Fruit fly (Drosophila melanogaster) whole organism, adult: ENCODE data around the gene Cpr65Aw.

Source experiments
- CG11617 ChIP-seq: fragments of 200-800 bp; sonication (Bioruptor generic); optimal IDR thresholded peaks from 2 replicates; lab custom pipeline; 2017; ENCODE audit warnings: mild to moderate bottlenecking, missing biosample characterization, missing genetic modification reagents, missing genetic modification characterization
- CG14711 ChIP-seq: fragments of 200-800 bp; sonication (Bioruptor generic); optimal IDR thresholded peaks from 2 replicates; lab custom pipeline; 2018; ENCODE audit warnings: missing biosample characterization, mild to moderate bottlenecking, missing genetic modification characterization, moderate library complexity
- CG7045 ChIP-seq: fragments of 200-800 bp; sonication (Bioruptor generic); optimal IDR thresholded peaks from 2 replicates; lab custom pipeline; 2017; ENCODE audit warnings: missing biosample characterization, mild to moderate bottlenecking, missing genetic modification characterization
- Crg-1 ChIP-seq: fragments of 200-800 bp; sonication (Bioruptor generic); optimal IDR thresholded peaks from 2 replicates; lab custom pipeline; 2016; ENCODE audit warnings: missing biosample characterization, missing genetic modification characterization
- cnc ChIP-seq, 2 experiments: fragments of >200 bp; optimal IDR thresholded peaks; 2 replicates each; lab custom pipeline; 2017
- kay ChIP-seq: fragments of 200-800 bp; sonication (Bioruptor generic); peaks from one replicate; lab custom pipeline; 2016; ENCODE audit warnings: missing biosample characterization, missing genetic modification characterization, borderline replicate concordance

DNA sequence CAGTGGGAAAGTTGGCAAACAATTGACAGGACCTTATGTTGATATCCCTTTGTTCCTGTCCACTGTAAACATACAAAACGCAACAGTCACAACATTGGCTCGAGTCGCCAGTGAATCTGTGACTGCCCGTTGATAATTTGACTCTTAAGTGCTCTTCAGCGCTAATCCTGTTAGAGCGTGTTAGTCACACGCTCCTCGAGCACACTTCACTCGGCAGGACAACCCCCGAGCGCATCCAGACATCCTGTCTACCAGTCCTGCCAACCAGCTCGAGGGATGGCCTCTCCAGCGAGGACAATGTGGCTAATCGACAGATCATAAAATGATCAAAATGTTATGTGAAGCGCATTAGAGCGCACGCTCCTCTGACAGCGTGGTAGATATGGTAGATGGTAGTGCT lies 37.7 kb downstream of the Cpr65Aw start:
- TF ChIP-seq kay (GFP tag; lab: Kevin White, UChicago) = no peak
- TF ChIP-seq CG11617 (GFP tag; lab: Kevin White, UChicago) = no peak
- no peak for TF ChIP-seq Crg-1 (GFP tag; lab: Kevin White, UChicago)
- TF ChIP-seq cnc (optimal IDR thresholded peaks at IDR 0.05; lab: Kevin White, UChicago) = no peak
- no peak for TF ChIP-seq CG7045
- TF ChIP-seq CG14711 = no peak
